1 fruit fly cellular context compared by ENCODE assay signal in the genomic region with DNA sequence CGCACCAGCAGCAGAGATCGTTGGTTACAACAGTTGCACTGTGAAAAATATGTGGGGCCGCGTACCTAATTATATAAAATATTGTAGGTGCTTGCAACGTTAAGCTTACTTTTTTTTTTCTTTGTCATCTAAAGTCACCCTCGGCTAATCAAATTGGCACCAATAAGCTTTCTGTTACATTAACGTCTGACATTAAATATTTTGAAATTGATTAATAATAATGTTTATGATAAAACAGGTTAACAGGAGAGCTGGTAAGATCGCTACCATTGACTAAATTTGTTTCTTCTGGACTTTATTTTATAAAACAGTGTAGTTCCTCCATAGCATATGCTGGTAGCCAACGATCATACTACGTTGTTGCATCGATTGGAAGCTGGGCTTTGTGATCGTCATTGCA.
TF ChIP-seq lines count a peak whose summit lies in the region.

No protein-coding gene starts in this region.

TF ChIP-seq in whole organism, prepupa, 60 proteins besides CTCF, POLR2A, EP300 and RAD21 (continued from another document):
- no peak for TF ChIP-seq Lpt (GFP tag; optimal IDR thresholded peaks at IDR 0.05; lab: Kevin White, UChicago)
- peak; percentile 25 for TF ChIP-seq Hr39 (GFP tag; optimal IDR thresholded peaks at IDR 0.05; lab: Kevin White, UChicago)
- TF ChIP-seq Met (GFP tag; optimal IDR thresholded peaks at IDR 0.05; lab: Kevin White, UChicago), result peak; percentile 41
- TF ChIP-seq CG16779 (tag; optimal IDR thresholded peaks at IDR 0.05; lab: Kevin White, UChicago), result no peak
- no peak for TF ChIP-seq CG7368 (GFP tag; optimal IDR thresholded peaks at IDR 0.05; lab: Kevin White, UChicago)
- TF ChIP-seq CG6808 (GFP tag; optimal IDR thresholded peaks at IDR 0.05; lab: Kevin White, UChicago), result peak; percentile 55
- no peak for TF ChIP-seq CG8119 (GFP tag; IDR thresholded peaks at IDR 0.05; lab: Robert Waterston, UW)
- peak; percentile 20 for TF ChIP-seq CG10669 (GFP tag; optimal IDR thresholded peaks at IDR 0.05; lab: Kevin White, UChicago)
- no peak for TF ChIP-seq dac (GFP tag; optimal IDR thresholded peaks at IDR 0.05; lab: Kevin White, UChicago)
- TF ChIP-seq vri (GFP tag; optimal IDR thresholded peaks at IDR 0.05; lab: Kevin White, UChicago), result no peak
- peak; percentile 21 for TF ChIP-seq CG8632 (GFP tag; optimal IDR thresholded peaks at IDR 0.05; lab: Kevin White, UChicago)
- no peak for TF ChIP-seq CG8319 (GFP tag; optimal IDR thresholded peaks at IDR 0.05; lab: Kevin White, UChicago)
- TF ChIP-seq Smox (GFP tag; optimal IDR thresholded peaks at IDR 0.05; lab: Kevin White, UChicago), result peak; percentile 13
- no peak for TF ChIP-seq Hr4 (GFP tag; optimal IDR thresholded peaks at IDR 0.05; lab: Kevin White, UChicago)
- no peak for TF ChIP-seq Eip78C (GFP tag; lab: Kevin White, UChicago)
- peak; percentile 5 for TF ChIP-seq OdsH (GFP tag; optimal IDR thresholded peaks at IDR 0.05; lab: Kevin White, UChicago)
- peak; percentile 19 to 25 for TF ChIP-seq ss (GFP tag; optimal IDR thresholded peaks at IDR 0.05; lab: Kevin White, UChicago)
